Worm (Caenorhabditis elegans): ENCODE data around the gene hum-8.
A peak's percentile ranks its signal among the peaks of the same experiment; 100 is the strongest.

Gene hum-8

DNA sequence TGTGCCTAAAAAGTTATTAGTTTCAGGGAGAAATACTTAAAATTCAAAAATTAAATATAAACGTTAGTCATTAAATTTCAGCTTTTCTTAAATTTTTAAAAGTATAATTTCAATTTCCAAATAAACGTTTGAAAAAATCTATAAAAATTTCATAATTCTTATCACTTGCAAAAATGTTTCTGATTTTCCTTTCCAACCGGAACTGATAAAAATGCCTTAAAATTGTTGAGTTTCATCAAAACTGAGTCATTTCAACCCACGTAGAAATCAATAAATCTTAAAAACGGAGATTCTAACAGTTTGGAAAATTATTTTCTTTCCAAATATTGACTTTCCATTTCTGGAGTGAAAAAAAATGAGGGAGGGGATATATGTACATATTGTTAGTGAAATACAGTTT lies 31.5 kb downstream of the hum-8 start:
- TF ChIP-seq hnd-1 (tag; optimal IDR thresholded peaks at IDR 0.05) = no peak
- TF ChIP-seq ama-1 (optimal IDR thresholded peaks at IDR 0.05) = no peak
- no peak for TF ChIP-seq ceh-13 (GFP tag; optimal IDR thresholded peaks at IDR 0.05)
- no peak for TF ChIP-seq tbx-37 (GFP tag; conservative IDR thresholded peaks at IDR 0.05)
- TF ChIP-seq pes-1 (GFP tag; IDR thresholded peaks at IDR 0.05) = no peak
- no peak for TF ChIP-seq B0310.2 (tag; optimal IDR thresholded peaks at IDR 0.05)
- no peak for TF ChIP-seq hmg-4 (GFP tag; optimal IDR thresholded peaks at IDR 0.05)
- no peak for TF ChIP-seq hmbx-1 (tag; optimal IDR thresholded peaks at IDR 0.05)
- TF ChIP-seq scrt-1 (GFP tag; IDR thresholded peaks at IDR 0.05) = no peak
- TF ChIP-seq aly-1 (tag; optimal IDR thresholded peaks at IDR 0.05) = no peak
- TF ChIP-seq tra-4 (tag; optimal IDR thresholded peaks at IDR 0.05) = no peak
- no peak for TF ChIP-seq ceh-36 (tag; optimal IDR thresholded peaks at IDR 0.05)
- TF ChIP-seq F13C5.2 (tag; optimal IDR thresholded peaks at IDR 0.05) = no peak
- TF ChIP-seq tbx-11 (GFP tag; IDR thresholded peaks at IDR 0.05) = no peak
- no peak for TF ChIP-seq flt-1 (GFP tag; IDR thresholded peaks at IDR 0.05)
- no peak for TF ChIP-seq ets-7 (tag; optimal IDR thresholded peaks at IDR 0.05)
- no peak for TF ChIP-seq sea-1 (GFP tag; conservative IDR thresholded peaks at IDR 0.05)

ce11 chrIV:401395-401794 lies 39.0 kb downstream of the hum-8 start, which contains the start of gene gpa-4:
Gene gpa-4, plus strand, starts transcription at chrIV:401695.
- TF ChIP-seq sea-1 (GFP tag; conservative IDR thresholded peaks at IDR 0.05) (no peak), ceh-36 (tag; optimal IDR thresholded peaks at IDR 0.05) (no peak), B0310.2 (tag; optimal IDR thresholded peaks at IDR 0.05) (no peak), hmbx-1 (tag; optimal IDR thresholded peaks at IDR 0.05) (no peak), ceh-13 (GFP tag; optimal IDR thresholded peaks at IDR 0.05) (no peak), tbx-37 (GFP tag; conservative IDR thresholded peaks at IDR 0.05) (no peak), hnd-1 (tag; optimal IDR thresholded peaks at IDR 0.05) (no peak), F13C5.2 (tag; optimal IDR thresholded peaks at IDR 0.05) (no peak), tbx-11 (GFP tag; IDR thresholded peaks at IDR 0.05) (no peak), flt-1 (GFP tag; IDR thresholded peaks at IDR 0.05) (no peak), hmg-4 (GFP tag; optimal IDR thresholded peaks at IDR 0.05) (no peak), pes-1 (GFP tag; IDR thresholded peaks at IDR 0.05) (no peak), scrt-1 (GFP tag; IDR thresholded peaks at IDR 0.05) (no peak), ets-7 (tag; optimal IDR thresholded peaks at IDR 0.05) (no peak), tra-4 (tag; optimal IDR thresholded peaks at IDR 0.05) (no peak)

DNA sequence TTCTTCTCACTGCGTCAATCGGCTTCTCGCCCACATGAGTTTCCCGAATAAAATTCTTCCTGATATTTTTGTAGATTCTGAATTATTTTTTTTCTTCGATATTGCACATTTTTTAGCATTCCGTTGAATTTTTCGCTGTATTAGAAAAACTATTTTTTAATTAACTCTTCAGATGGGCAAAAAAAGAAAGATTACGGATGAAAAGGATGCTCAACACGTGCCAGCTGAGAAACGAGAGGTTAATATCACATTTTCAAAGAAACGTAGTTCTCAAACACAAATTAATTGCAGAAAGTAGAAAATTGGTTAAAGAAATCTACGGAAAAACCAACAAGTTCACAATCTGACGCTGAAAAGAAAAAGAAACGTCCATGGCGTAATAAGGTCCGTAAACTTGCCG lies 44.0 kb downstream of the hum-8 start, which contains the start of gene rrp-8:
rrp-8 (plus strand) TSS at position 173 of the 400 bp plus-strand sequence.
- no peak for TF ChIP-seq hmg-4 (GFP tag; optimal IDR thresholded peaks at IDR 0.05)
- no peak for TF ChIP-seq pes-1 (GFP tag; IDR thresholded peaks at IDR 0.05)
- TF ChIP-seq ama-1 (optimal IDR thresholded peaks at IDR 0.05) = no peak

DNA sequence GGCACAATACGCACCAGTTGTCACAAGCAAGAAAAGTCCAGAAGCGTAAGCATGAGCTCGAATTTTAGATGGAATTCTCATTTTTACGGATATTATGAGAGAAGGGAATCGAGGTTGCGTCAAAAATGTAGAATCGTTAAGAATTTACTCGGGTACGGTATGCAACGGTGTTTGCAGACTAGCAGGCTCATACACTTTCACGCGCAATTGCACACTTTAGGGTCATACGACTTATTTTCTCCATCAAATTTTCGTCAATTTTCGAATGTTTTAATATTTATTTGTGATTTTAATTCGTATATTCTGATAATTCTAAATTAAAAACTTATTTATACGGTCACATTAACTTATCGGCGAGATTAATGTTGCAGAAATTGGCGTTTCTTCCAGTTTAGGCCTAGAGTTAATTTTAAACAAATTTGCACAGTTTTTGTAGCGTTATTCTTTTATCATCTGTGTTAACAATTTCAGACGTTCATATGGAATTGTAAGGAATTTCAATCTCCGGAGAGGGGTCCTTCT lies 46.9 kb downstream of the hum-8 start, which contains the start of the genes T07A9.15 and nog-1:
T07A9.15 (minus strand) TSS at position 138 of the 522 bp plus-strand sequence.
nog-1 (plus strand) TSS at position 472 of the 522 bp plus-strand sequence.
- 0 out of 2 replicates have a peak, but pooled peaks have one; percentile 30 for TF ChIP-seq tbx-37 (GFP tag; conservative IDR thresholded peaks at IDR 0.05)
- TF ChIP-seq hmg-4 (GFP tag; optimal IDR thresholded peaks at IDR 0.05) = no peak
- no peak for TF ChIP-seq tra-4 (tag; optimal IDR thresholded peaks at IDR 0.05)
- no peak for TF ChIP-seq tbx-11 (GFP tag; IDR thresholded peaks at IDR 0.05)
- no peak for TF ChIP-seq B0310.2 (tag; optimal IDR thresholded peaks at IDR 0.05)
- no peak for TF ChIP-seq ceh-13 (GFP tag; optimal IDR thresholded peaks at IDR 0.05)
- TF ChIP-seq pes-1 (GFP tag; IDR thresholded peaks at IDR 0.05) = peak; percentile 52; the same call in 1 of the 2 replicates

DNA sequence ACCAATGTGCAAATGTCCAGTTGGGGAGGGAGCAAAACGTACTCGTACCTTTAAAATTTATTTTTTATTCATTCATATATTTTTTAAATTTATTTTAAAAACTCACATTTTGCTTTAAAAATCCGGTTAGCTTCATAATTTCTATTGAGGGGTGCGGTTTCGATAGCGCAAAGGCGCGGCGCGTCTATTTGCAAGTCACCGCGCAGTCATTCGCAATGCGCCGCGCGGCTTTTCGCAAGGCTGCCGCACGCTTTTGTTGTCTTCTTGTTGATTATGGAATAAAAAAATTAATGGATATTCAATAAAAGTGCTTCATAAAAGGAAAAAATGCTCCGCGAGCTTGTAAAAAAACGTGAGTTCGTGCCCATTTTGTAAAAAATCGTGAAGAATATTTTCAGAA lies 50.1 kb downstream of the hum-8 start, which contains the start of the genes ears-2 and uncp-18:
ears-2 (minus strand) TSS at position 190 of the 400 bp plus-strand sequence.
uncp-18 (plus strand) TSS at position 282 of the 400 bp plus-strand sequence.
- TF ChIP-seq flt-1 (GFP tag; IDR thresholded peaks at IDR 0.05) (peak; percentile 88), ceh-36 (tag; optimal IDR thresholded peaks at IDR 0.05) (peak; percentile 95), pes-1 (GFP tag; IDR thresholded peaks at IDR 0.05) (peak; percentile 97), F13C5.2 (tag; optimal IDR thresholded peaks at IDR 0.05) (peak; percentile 99), sea-1 (GFP tag; conservative IDR thresholded peaks at IDR 0.05) (peak; percentile 99), ets-7 (tag; optimal IDR thresholded peaks at IDR 0.05) (peak; percentile 85), hnd-1 (tag; optimal IDR thresholded peaks at IDR 0.05) (peak; percentile 95), ceh-13 (GFP tag; optimal IDR thresholded peaks at IDR 0.05) (peak; percentile 97), tra-4 (tag; optimal IDR thresholded peaks at IDR 0.05) (peak; percentile 92), hmbx-1 (tag; optimal IDR thresholded peaks at IDR 0.05) (peak; percentile 91), tbx-11 (GFP tag; IDR thresholded peaks at IDR 0.05) (peak; percentile 95), hmg-4 (GFP tag; optimal IDR thresholded peaks at IDR 0.05) (peak; percentile 99), tbx-37 (GFP tag; conservative IDR thresholded peaks at IDR 0.05) (peak; percentile 97), B0310.2 (tag; optimal IDR thresholded peaks at IDR 0.05) (peak; percentile 92), scrt-1 (GFP tag; IDR thresholded peaks at IDR 0.05) (peak; percentile 94), ama-1 (optimal IDR thresholded peaks at IDR 0.05) (no peak), aly-1 (tag; optimal IDR thresholded peaks at IDR 0.05) (peak; percentile 88)

DNA sequence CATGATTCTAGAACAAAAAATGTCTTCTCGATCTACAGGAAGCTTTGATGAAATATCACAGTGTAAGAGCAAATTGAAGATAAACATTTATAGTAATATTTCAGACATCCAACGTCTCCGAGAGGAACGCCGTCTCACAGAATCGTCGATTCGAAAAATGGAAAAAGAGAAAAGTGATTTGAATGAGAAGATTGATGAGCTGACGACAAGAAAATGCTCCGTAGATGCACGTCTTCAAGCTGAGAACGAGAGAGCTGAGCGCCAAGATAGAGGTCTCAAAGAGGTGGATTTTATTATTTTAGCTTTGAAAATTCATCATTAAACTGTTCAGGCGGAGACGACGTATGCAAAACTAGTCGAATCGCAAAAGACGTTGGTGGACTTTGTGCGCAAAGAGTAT lies 52.3 kb downstream of the hum-8 start, which contains the start of gene ssna-1:
ssna-1 (plus strand) TSS at position 12 of the 400 bp plus-strand sequence.
- TF ChIP-seq flt-1 (GFP tag; IDR thresholded peaks at IDR 0.05) = no peak
- peak; percentile 75 for TF ChIP-seq ama-1 (optimal IDR thresholded peaks at IDR 0.05)

- TF ChIP-seq hmg-4 (GFP tag; optimal IDR thresholded peaks at IDR 0.05) (no peak), ceh-13 (GFP tag; optimal IDR thresholded peaks at IDR 0.05) (no peak), sea-1 (GFP tag; conservative IDR thresholded peaks at IDR 0.05) (no peak), F13C5.2 (tag; optimal IDR thresholded peaks at IDR 0.05) (no peak), scrt-1 (GFP tag; IDR thresholded peaks at IDR 0.05) (no peak), tbx-37 (GFP tag; conservative IDR thresholded peaks at IDR 0.05) (no peak), pes-1 (GFP tag; IDR thresholded peaks at IDR 0.05) (no peak), aly-1 (tag; optimal IDR thresholded peaks at IDR 0.05) (no peak), hnd-1 (tag; optimal IDR thresholded peaks at IDR 0.05) (no peak), tbx-11 (GFP tag; IDR thresholded peaks at IDR 0.05) (no peak), tra-4 (tag; optimal IDR thresholded peaks at IDR 0.05) (no peak), ets-7 (tag; optimal IDR thresholded peaks at IDR 0.05) (no peak)
These were observed 52.9 kb downstream of the hum-8 start for ce11 chrIV:387283-388048.

Measured in whole organism, early embryonic.